Worm (Caenorhabditis elegans): ENCODE results near the gene oatr-1.
A peak's percentile ranks its signal among the peaks of the same experiment; 100 is the strongest.

Gene oatr-1

DNA sequence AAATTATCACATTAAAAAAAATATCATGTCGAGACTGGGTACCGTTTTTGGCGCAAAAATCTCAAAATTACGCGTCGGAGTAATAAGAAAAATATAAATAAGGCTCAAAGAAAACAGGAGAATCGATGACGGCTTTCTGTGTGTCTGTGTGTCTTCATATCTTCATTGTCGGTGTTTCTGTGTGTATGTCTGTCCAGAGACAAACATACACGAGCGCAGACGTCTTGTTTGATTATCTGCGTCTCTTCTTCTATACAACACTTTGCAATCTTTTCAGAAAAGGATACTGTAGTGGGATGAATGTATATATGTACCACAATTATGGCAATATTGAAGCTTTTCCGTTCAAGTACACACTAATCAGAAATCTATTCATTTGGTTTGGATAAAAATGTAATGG lies 48.4 kb upstream of the oatr-1 start, which contains the start of gene C05D11.13 (continued):
- TF ChIP-seq saeg-2 (GFP tag; IDR thresholded peaks at IDR 0.05) (no peak), madf-5 (GFP tag; IDR thresholded peaks at IDR 0.05) (no peak), dmd-8 (GFP tag; IDR thresholded peaks at IDR 0.05) (no peak), nhr-77 (tag; optimal IDR thresholded peaks at IDR 0.05) (no peak), zfp-3 (GFP tag; conservative IDR thresholded peaks at IDR 0.05) (no peak), lir-3 (tag; optimal IDR thresholded peaks at IDR 0.05) (no peak), mxl-2 (GFP tag; conservative IDR thresholded peaks at IDR 0.05) (no peak), zip-11 (GFP tag; IDR thresholded peaks at IDR 0.05) (no peak), nhr-102 (tag; optimal IDR thresholded peaks at IDR 0.05) (peak; percentile 39), skn-1 (tag; optimal IDR thresholded peaks at IDR 0.05) (no peak), set-16 (GFP tag; IDR thresholded peaks at IDR 0.05) (no peak), lin-39 (tag; optimal IDR thresholded peaks at IDR 0.05) (no peak), madf-9 (GFP tag; conservative IDR thresholded peaks at IDR 0.05) (no peak), ctbp-1 (GFP tag; IDR thresholded peaks at IDR 0.05) (no peak), snpc-1.2 (GFP tag; IDR thresholded peaks at IDR 0.05) (no peak), Y75B8A.6 (GFP tag; IDR thresholded peaks at IDR 0.05) (no peak), lin-13 (GFP tag; optimal IDR thresholded peaks at IDR 0.05) (no peak), ZK337.2 (GFP tag; IDR thresholded peaks at IDR 0.05) (no peak), dve-1 (tag; optimal IDR thresholded peaks at IDR 0.05; ENCODE audit: insufficient read depth) (peak; percentile 64), ceh-32 (tag; optimal IDR thresholded peaks at IDR 0.05; ENCODE audit: poor library complexity) (no peak), egl-27 (tag; optimal IDR thresholded peaks at IDR 0.05) (no peak), hlh-11 (tag; optimal IDR thresholded peaks at IDR 0.05) (peak; percentile 49), zfp-2 (tag; optimal IDR thresholded peaks at IDR 0.05) (no peak), lsy-2 (tag; optimal IDR thresholded peaks at IDR 0.05) (peak in 1 of 2 experiments; percentile 86), Y5F2A.4 (GFP tag; optimal IDR thresholded peaks at IDR 0.05) (no peak), F10B5.3 (tag; optimal IDR thresholded peaks at IDR 0.05) (peak; percentile 31), vab-7 (GFP tag; IDR thresholded peaks at IDR 0.05) (no peak), ceh-44 (GFP tag; IDR thresholded peaks at IDR 0.05) (no peak), T26A8.4 (GFP tag; IDR thresholded peaks at IDR 0.05) (peak; percentile 63; the same call in 1 of the 2 replicates), lin-15B (tag; optimal IDR thresholded peaks at IDR 0.05) (no peak), dmd-9 (GFP tag; IDR thresholded peaks at IDR 0.05) (no peak), mep-1 (tag; optimal IDR thresholded peaks at IDR 0.05) (peak; percentile 73), hmg-1.1 (GFP tag; IDR thresholded peaks at IDR 0.05) (peak; percentile 34; the same call in 1 of the 2 replicates), daf-12 (tag; optimal IDR thresholded peaks at IDR 0.05) (no peak), Y48G9A.11 (GFP tag; IDR thresholded peaks at IDR 0.05) (no peak), jun-1 (tag; optimal IDR thresholded peaks at IDR 0.05) (no peak), nhr-6 (tag; optimal IDR thresholded peaks at IDR 0.05) (peak; percentile 54), ceh-82 (tag; optimal IDR thresholded peaks at IDR 0.05) (no peak), ceh-28 (tag; optimal IDR thresholded peaks at IDR 0.05) (no peak), T20F7.1 (GFP tag; optimal IDR thresholded peaks at IDR 0.05) (no peak), D1046.2 (GFP tag; IDR thresholded peaks at IDR 0.05) (no peak), nhr-111 (GFP tag; optimal IDR thresholded peaks at IDR 0.05) (no peak), nhr-237 (tag; optimal IDR thresholded peaks at IDR 0.05) (no peak), pqm-1 (tag; optimal IDR thresholded peaks at IDR 0.05) (no peak), zag-1 (tag; optimal IDR thresholded peaks at IDR 0.05) (no peak), unc-130 (GFP tag; optimal IDR thresholded peaks at IDR 0.05) (no peak), hlh-30 (tag; optimal IDR thresholded peaks at IDR 0.05; ENCODE audit: insufficient read depth) (peak; percentile 56), nhr-25 (tag; optimal IDR thresholded peaks at IDR 0.05; ENCODE audit: borderline replicate concordance, insufficient read depth) (no peak), ztf-7 (tag; optimal IDR thresholded peaks at IDR 0.05) (no peak), nhr-11 (tag; optimal IDR thresholded peaks at IDR 0.05) (no peak), rbr-2 (tag; optimal IDR thresholded peaks at IDR 0.05) (peak; percentile 37), duxl-1 (tag; optimal IDR thresholded peaks at IDR 0.05; ENCODE audit: poor library complexity) (peak; percentile 66)
